Fruit fly (Drosophila melanogaster): Measurements from ENCODE around the gene CG5435.

DNA sequence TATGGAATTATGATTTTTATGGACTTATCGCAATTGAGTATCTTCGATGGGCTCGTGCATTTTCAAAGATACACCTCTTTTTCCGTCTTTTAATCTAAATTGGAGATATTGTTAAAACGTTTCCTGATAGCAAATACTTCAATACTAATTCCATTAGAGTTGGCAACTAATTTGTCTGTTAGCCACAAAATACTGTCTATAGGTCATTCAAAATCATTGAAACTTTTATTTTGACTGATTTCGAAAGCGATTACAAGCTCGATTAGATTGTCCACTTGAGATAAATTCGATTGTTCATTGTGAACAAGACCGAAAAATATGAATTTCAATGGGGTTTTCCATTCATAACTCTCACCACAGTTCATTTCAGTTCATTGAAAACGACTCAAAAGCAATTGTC is 45.4 kb upstream of the CG5435 start:
- TF ChIP-seq Crg-1 (GFP tag; optimal IDR thresholded peaks at IDR 0.05) (no peak), CG7101 (tag; optimal IDR thresholded peaks at IDR 0.05) (no peak), CG12768 (GFP tag; optimal IDR thresholded peaks at IDR 0.05) (no peak), CG7045 (GFP tag; optimal IDR thresholded peaks at IDR 0.05) (no peak), CG33017 (tag; optimal IDR thresholded peaks at IDR 0.05) (no peak), Mnt (GFP tag; optimal IDR thresholded peaks at IDR 0.05) (no peak), CG11617 (GFP tag; optimal IDR thresholded peaks at IDR 0.05) (no peak), cic (GFP tag; optimal IDR thresholded peaks at IDR 0.05) (peak; percentile 57)

Measured in whole organism, adult.